Worm (Caenorhabditis elegans) whole organism, young adult: ENCODE measurements around the gene rab-7.

ENCODE experiments used
- B0019.2 ChIP-seq: fragments of 200-800 bp; sonication (Bioruptor generic); conservative IDR thresholded peaks from 2 replicates; pipeline ENCODE4 v1.3.6; 2022; ENCODE audit warnings: missing genetic modification reagents, missing genetic modification characterization, missing compliant biosample characterization
- B0336.3 ChIP-seq: fragments of 200-800 bp; sonication (Bioruptor generic); IDR thresholded peaks from 2 replicates; pipeline ENCODE4 v1.3.6; 2022; ENCODE audit warnings: missing genetic modification characterization, missing compliant biosample characterization
- C06A6.2 ChIP-seq: fragments of 200-800 bp; sonication (Bioruptor generic); conservative IDR thresholded peaks from 2 replicates; pipeline ENCODE4 v1.3.6; 2022; ENCODE audit warnings: missing genetic modification characterization, missing compliant biosample characterization
- F10E7.11 ChIP-seq: sonication (generic microtip); optimal IDR thresholded peaks from 2 replicates; lab custom pipeline; 2017; ENCODE audit warnings: mild to moderate bottlenecking, missing genetic modification characterization, moderate library complexity, missing compliant biosample characterization
- F23B12.7 ChIP-seq: sonication (generic microtip); optimal IDR thresholded peaks from 2 replicates; lab custom pipeline; 2017; ENCODE audit warnings: missing genetic modification characterization, mild to moderate bottlenecking, missing compliant biosample characterization, antibody characterized with exemption, moderate library complexity; ENCODE audit not compliant: insufficient read depth
- F39B2.1 ChIP-seq: fragments of 200-800 bp; sonication (Bioruptor generic); IDR thresholded peaks from 2 replicates; pipeline ENCODE4 v1.3.6; 2022; ENCODE audit warnings: missing genetic modification reagents, missing genetic modification characterization, missing compliant biosample characterization
- F57A8.1 ChIP-seq: fragments of 200-800 bp; sonication (Bioruptor generic); optimal IDR thresholded peaks from 2 replicates; lab custom pipeline; 2018; ENCODE audit warnings: mild to moderate bottlenecking, missing genetic modification characterization, moderate library complexity, missing compliant biosample characterization
- F57C9.4 ChIP-seq: sonication (generic microtip); optimal IDR thresholded peaks from 2 replicates; lab custom pipeline; 2017; ENCODE audit warnings: mild to moderate bottlenecking, missing genetic modification characterization, missing compliant biosample characterization
- K11D2.4 ChIP-seq: fragments of 200-800 bp; sonication (Bioruptor generic); IDR thresholded peaks from 2 replicates; pipeline ENCODE4 v1.3.6; 2022; ENCODE audit warnings: missing genetic modification reagents, missing genetic modification characterization, missing compliant biosample characterization
- T26A5.8 ChIP-seq: sonication (generic microtip); optimal IDR thresholded peaks from 2 replicates; lab custom pipeline; 2016; ENCODE audit warnings: missing genetic modification characterization, missing compliant biosample characterization
- Y53F4B.3 ChIP-seq: fragments of 200-800 bp; sonication (Bioruptor generic); IDR thresholded peaks from 2 replicates; pipeline ENCODE4 v1.3.6; 2022; ENCODE audit warnings: missing genetic modification reagents, missing genetic modification characterization, missing compliant biosample characterization
- Y79H2A.3 ChIP-seq: fragments of 200-800 bp; sonication (Bioruptor generic); conservative IDR thresholded peaks from 2 replicates; pipeline ENCODE4 v1.3.6; 2022; ENCODE audit warnings: missing genetic modification reagents, missing genetic modification characterization, missing compliant biosample characterization
- aptf-2 ChIP-seq: fragments of 200-800 bp; sonication (Bioruptor generic); conservative IDR thresholded peaks from 2 replicates; pipeline ENCODE4 v1.3.6; 2022; ENCODE audit warnings: missing genetic modification reagents, missing genetic modification characterization, missing compliant biosample characterization
- aptf-3 ChIP-seq: fragments of 200-800 bp; sonication (Bioruptor generic); IDR thresholded peaks from 2 replicates; pipeline ENCODE4 v1.3.6; 2022; ENCODE audit warnings: missing genetic modification characterization, missing compliant biosample characterization
- athp-1 ChIP-seq: sonication (generic microtip); optimal IDR thresholded peaks from 2 replicates; lab custom pipeline; 2017; ENCODE audit warnings: mild to moderate bottlenecking, missing genetic modification characterization, missing compliant biosample characterization
- attf-3 ChIP-seq: fragments of 200-800 bp; sonication (Bioruptor generic); conservative IDR thresholded peaks from 2 replicates; pipeline ENCODE4 v1.3.6; 2022; ENCODE audit warnings: missing genetic modification reagents, missing genetic modification characterization, missing compliant biosample characterization
- attf-6 ChIP-seq: fragments of 200-800 bp; sonication (Bioruptor generic); IDR thresholded peaks from 2 replicates; pipeline ENCODE4 v1.3.6; 2022; ENCODE audit warnings: missing genetic modification reagents, missing genetic modification characterization, missing compliant biosample characterization
- bed-2 ChIP-seq: fragments of 200-800 bp; sonication (Bioruptor generic); IDR thresholded peaks from 2 replicates; pipeline ENCODE4 v1.3.6; 2022; ENCODE audit warnings: missing genetic modification reagents, missing genetic modification characterization, missing compliant biosample characterization
- ccch-3 ChIP-seq: fragments of 200-800 bp; sonication (Bioruptor generic); optimal IDR thresholded peaks from 2 replicates; lab custom pipeline; 2018; ENCODE audit warnings: mild to moderate bottlenecking, missing genetic modification characterization, missing compliant biosample characterization
- ceh-100 ChIP-seq: fragments of 200-800 bp; sonication (Bioruptor generic); IDR thresholded peaks from 2 replicates; pipeline ENCODE4 v1.3.6; 2022; ENCODE audit warnings: missing genetic modification reagents, missing genetic modification characterization, missing compliant biosample characterization
- ceh-27 ChIP-seq: fragments of 200-800 bp; sonication (Bioruptor generic); optimal IDR thresholded peaks from 2 replicates; lab custom pipeline; 2018; ENCODE audit warnings: mild to moderate bottlenecking, missing genetic modification characterization, moderate library complexity, missing compliant biosample characterization
- ceh-91 ChIP-seq: fragments of 200-800 bp; sonication (Bioruptor generic); IDR thresholded peaks from 2 replicates; pipeline ENCODE4 v1.3.6; 2022; ENCODE audit warnings: missing genetic modification reagents, missing genetic modification characterization, missing compliant biosample characterization
- dpff-1 ChIP-seq: sonication (generic microtip); optimal IDR thresholded peaks from 2 replicates; lab custom pipeline; 2017; ENCODE audit warnings: mild to moderate bottlenecking, missing genetic modification characterization, missing compliant biosample characterization
- dpl-1 ChIP-seq: fragments of 150-350 bp; optimal IDR thresholded peaks from 2 replicates; lab custom pipeline; 2014; ENCODE audit warnings: missing biosample characterization, missing genetic modification reagents, missing genetic modification characterization
- egl-44 ChIP-seq: fragments of 200-800 bp; sonication (Bioruptor generic); IDR thresholded peaks from 2 replicates; pipeline ENCODE4 v1.3.6; 2022; ENCODE audit warnings: missing genetic modification reagents, missing genetic modification characterization, missing compliant biosample characterization
- egrh-3 ChIP-seq: fragments of 200-800 bp; sonication (Bioruptor generic); IDR thresholded peaks from 2 replicates; pipeline ENCODE4 v1.3.6; 2022; ENCODE audit warnings: missing genetic modification reagents, missing genetic modification characterization, missing compliant biosample characterization
- ets-4 ChIP-seq: fragments of 200-800 bp; sonication (Bioruptor generic); optimal IDR thresholded peaks from 2 replicates; lab custom pipeline; 2018; ENCODE audit warnings: mild to moderate bottlenecking, missing genetic modification characterization, missing compliant biosample characterization
- hlh-12 ChIP-seq: sonication (generic microtip); optimal IDR thresholded peaks from 2 replicates; lab custom pipeline; 2016; ENCODE audit warnings: missing genetic modification characterization, missing compliant biosample characterization
- hlh-26 ChIP-seq: fragments of 200-800 bp; sonication (Bioruptor generic); conservative IDR thresholded peaks from 2 replicates; pipeline ENCODE4 v1.3.6; 2022; ENCODE audit warnings: missing genetic modification reagents, missing genetic modification characterization, missing compliant biosample characterization
- hsf-1 ChIP-seq: fragments of 200-800 bp; sonication (Bioruptor generic); IDR thresholded peaks from 2 replicates; pipeline ENCODE4 v1.3.6; 2022; ENCODE audit warnings: missing genetic modification reagents, missing genetic modification characterization, missing compliant biosample characterization
- let-526 ChIP-seq: fragments of 200-800 bp; sonication (Bioruptor generic); IDR thresholded peaks from 2 replicates; pipeline ENCODE4 v1.3.6; 2022; ENCODE audit warnings: missing genetic modification reagents, missing genetic modification characterization, missing compliant biosample characterization
- let-607 ChIP-seq, 2 experiments: fragments of 200-800 bp in 1 of 2; sonication (Bioruptor generic) in 1 of 2; sonication (generic microtip) in 1 of 2; optimal IDR thresholded peaks; 2 replicates each; lab custom pipeline; 2016 to 2018; ENCODE audit warnings: mild to moderate bottlenecking in 2 of 2, missing compliant biosample characterization in 2 of 2, missing genetic modification characterization in 2 of 2, moderate library complexity in 2 of 2, missing genotype in 1 of 2
- madf-3 ChIP-seq: fragments of 200-800 bp; sonication (Bioruptor generic); IDR thresholded peaks from 2 replicates; pipeline ENCODE4 v1.3.6; 2022; ENCODE audit warnings: missing genetic modification reagents, missing genetic modification characterization, missing compliant biosample characterization
- madf-8 ChIP-seq: fragments of 200-800 bp; sonication (Bioruptor generic); conservative IDR thresholded peaks from 2 replicates; pipeline ENCODE4 v1.3.6; 2022; ENCODE audit warnings: missing genetic modification reagents, missing genetic modification characterization, missing compliant biosample characterization
- mcd-1 ChIP-seq: fragments of 200-800 bp; sonication (Bioruptor generic); IDR thresholded peaks from 2 replicates; pipeline ENCODE4 v1.3.6; 2022; ENCODE audit warnings: missing genetic modification reagents, missing genetic modification characterization, missing compliant biosample characterization
- nfya-1 ChIP-seq: sonication (generic microtip); optimal IDR thresholded peaks from 2 replicates; lab custom pipeline; 2017; ENCODE audit warnings: antibody characterized with exemption, missing compliant biosample characterization, missing genetic modification characterization, borderline replicate concordance; ENCODE audit not compliant: insufficient read depth
- nhr-80 ChIP-seq: sonication (generic microtip); optimal IDR thresholded peaks from 2 replicates; lab custom pipeline; 2016; ENCODE audit warnings: missing genetic modification characterization, missing compliant biosample characterization
- pbrm-1 ChIP-seq: fragments of 200-800 bp; sonication (Bioruptor generic); IDR thresholded peaks from 2 replicates; pipeline ENCODE4 v1.3.6; 2022; ENCODE audit warnings: missing genetic modification reagents, missing genetic modification characterization, missing compliant biosample characterization
- pha-4 ChIP-seq: fragments of 150-350 bp; sonication (generic microtip); optimal IDR thresholded peaks from 2 replicates; lab custom pipeline; 2014; ENCODE audit warnings: missing biosample characterization, missing genetic modification reagents, missing genetic modification characterization
- rcor-1 ChIP-seq: fragments of 200-800 bp; sonication (Bioruptor generic); IDR thresholded peaks from 2 replicates; pipeline ENCODE4 v1.3.6; 2022; ENCODE audit warnings: missing genetic modification reagents, missing genetic modification characterization, missing compliant biosample characterization
- repo-1 ChIP-seq: sonication (generic microtip); optimal IDR thresholded peaks from 2 replicates; lab custom pipeline; 2017; ENCODE audit warnings: mild to moderate bottlenecking, missing genetic modification characterization, missing compliant biosample characterization
- snpc-1.1 ChIP-seq: sonication (generic microtip); optimal IDR thresholded peaks from 2 replicates; lab custom pipeline; 2017; ENCODE audit warnings: missing genetic modification characterization, mild to moderate bottlenecking, missing compliant biosample characterization, antibody characterized with exemption, moderate library complexity, missing genotype, missing genetic modification reagents; ENCODE audit not compliant: insufficient read depth
- tbp1 ChIP-seq: fragments of 200-800 bp; sonication (Bioruptor generic); optimal IDR thresholded peaks from 2 replicates; lab custom pipeline; 2018; ENCODE audit warnings: mild to moderate bottlenecking, missing genetic modification characterization, missing compliant biosample characterization
- tbx-9 ChIP-seq: sonication (generic microtip); optimal IDR thresholded peaks from 2 replicates; lab custom pipeline; 2016; ENCODE audit warnings: borderline replicate concordance, missing genetic modification characterization, inconsistent platforms, missing compliant biosample characterization
- unc-130 ChIP-seq: sonication (generic microtip); optimal IDR thresholded peaks from 2 replicates; lab custom pipeline; 2016; ENCODE audit warnings: missing genetic modification reagents, missing genetic modification characterization, missing compliant biosample characterization
- unc-62 ChIP-seq: fragments of 150-350 bp; optimal IDR thresholded peaks from 2 replicates; lab custom pipeline; 2014; ENCODE audit warnings: missing biosample characterization, missing genetic modification reagents, missing genetic modification characterization
- ztf-22 ChIP-seq: fragments of 200-800 bp; sonication (Bioruptor generic); optimal IDR thresholded peaks from 2 replicates; lab custom pipeline; 2018; ENCODE audit warnings: mild to moderate bottlenecking, missing genetic modification characterization, moderate library complexity, missing compliant biosample characterization
- ztf-26 ChIP-seq: sonication (generic microtip); optimal IDR thresholded peaks from 2 replicates; lab custom pipeline; 2017; ENCODE audit warnings: missing genetic modification characterization, missing compliant biosample characterization
- ztf-6 ChIP-seq: fragments of 200-800 bp; sonication (Bioruptor generic); IDR thresholded peaks from 2 replicates; pipeline ENCODE4 v1.3.6; 2022; ENCODE audit warnings: missing genetic modification reagents, missing genetic modification characterization, missing compliant biosample characterization

The rab-7 gene

DNA sequence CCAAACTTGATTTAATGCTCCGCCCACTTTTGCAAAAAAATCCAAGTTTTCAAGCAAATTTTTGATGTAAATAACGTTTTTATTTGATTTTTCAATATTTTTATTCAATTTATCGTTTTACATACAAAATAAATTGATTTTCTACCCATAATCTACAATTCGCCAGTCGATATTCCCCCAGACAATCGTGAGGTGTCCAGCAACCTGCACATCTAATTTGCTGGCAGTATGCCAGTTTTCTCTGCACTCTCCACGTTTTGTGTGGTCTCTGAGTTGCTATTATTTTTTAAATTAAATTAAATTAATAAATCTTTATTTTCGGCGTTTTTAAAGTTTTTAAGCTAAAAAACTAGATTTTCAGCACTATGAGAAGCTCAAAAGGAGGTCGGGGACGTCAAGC lies 13.4 kb upstream of the rab-7 start (continued):
- TF ChIP-seq snpc-1.1 (tag; lab: Kevin White, UChicago) = peak; percentile 16
- peak; percentile 92 for TF ChIP-seq B0019.2
- TF ChIP-seq mcd-1 (GFP tag; lab: Robert Waterston, UW) = peak; percentile 88
- TF ChIP-seq ztf-26 = peak; percentile 76
- peak; percentile 99 for TF ChIP-seq madf-3 (GFP tag; lab: Robert Waterston, UW)
- TF ChIP-seq K11D2.4 (GFP tag; lab: Robert Waterston, UW) = no peak
- TF ChIP-seq pbrm-1 = peak; percentile 85; the same call in 1 of the 2 replicates
- TF ChIP-seq pha-4 = peak; percentile 74
- peak; percentile 59 for TF ChIP-seq egrh-3 (GFP tag; lab: Robert Waterston, UW)
- TF ChIP-seq madf-8 (GFP tag; lab: Robert Waterston, UW) = peak; percentile 80
- TF ChIP-seq F10E7.11 (tag; lab: Kevin White, UChicago) = no peak
- peak; percentile 68 for TF ChIP-seq B0336.3
- no peak for TF ChIP-seq Y79H2A.3
- TF ChIP-seq unc-130 (GFP tag; lab: Kevin White, UChicago) = peak; percentile 44
- TF ChIP-seq attf-6 (GFP tag; lab: Robert Waterston, UW) = no peak
- no peak for TF ChIP-seq C06A6.2 (GFP tag; lab: Robert Waterston, UW)
- TF ChIP-seq ceh-27 (GFP tag; lab: Kevin White, UChicago) = no peak
- TF ChIP-seq let-526 (GFP tag; lab: Robert Waterston, UW) = no peak
- no peak for TF ChIP-seq F23B12.7 (tag; lab: Kevin White, UChicago)
- no peak for TF ChIP-seq T26A5.8 (tag; lab: Kevin White, UChicago)
- TF ChIP-seq hlh-26 = no peak
- TF ChIP-seq aptf-2 (GFP tag; lab: Robert Waterston, UW) = no peak
- TF ChIP-seq athp-1 (tag; lab: Kevin White, UChicago) = peak; percentile 89
- peak; percentile 13 for TF ChIP-seq repo-1 (tag; lab: Kevin White, UChicago)
- no peak for TF ChIP-seq F39B2.1 (GFP tag; lab: Robert Waterston, UW)
- TF ChIP-seq ccch-3 (GFP tag; lab: Kevin White, UChicago) = peak; percentile 65
- TF ChIP-seq Y53F4B.3 = peak; percentile 70; the same call in 1 of the 2 replicates
- peak; percentile 76 for TF ChIP-seq tbp1 (GFP tag; lab: Kevin White, UChicago)
- TF ChIP-seq tbx-9 (tag; lab: Kevin White, UChicago) = no peak
- TF ChIP-seq ztf-22 (GFP tag; lab: Kevin White, UChicago) = no peak
- TF ChIP-seq hlh-12 (tag; lab: Kevin White, UChicago) = no peak
- TF ChIP-seq ceh-91 = peak; percentile 92
- no peak for TF ChIP-seq F57A8.1 (GFP tag; lab: Kevin White, UChicago)
- TF ChIP-seq unc-62 (GFP tag; lab: Kevin White, UChicago) = no peak
- TF ChIP-seq attf-3 = no peak
- peak; percentile 83 for TF ChIP-seq hsf-1 (GFP tag; lab: Robert Waterston, UW)
- peak; percentile 25 to 80 for TF ChIP-seq let-607 (tag; optimal IDR thresholded peaks at IDR 0.05; lab: Kevin White, UChicago)
- TF ChIP-seq F57C9.4 (tag; lab: Kevin White, UChicago) = no peak
- no peak for TF ChIP-seq bed-2 (GFP tag; lab: Robert Waterston, UW)
- TF ChIP-seq rcor-1 (GFP tag; lab: Robert Waterston, UW) = no peak
- TF ChIP-seq dpff-1 = no peak
- no peak for TF ChIP-seq ets-4
- no peak for TF ChIP-seq nfya-1 (tag; lab: Kevin White, UChicago)
- TF ChIP-seq aptf-3 (GFP tag; lab: Robert Waterston, UW) = no peak
- TF ChIP-seq dpl-1 (GFP tag; lab: Kevin White, UChicago) = peak; percentile 27
- no peak for TF ChIP-seq egl-44
- no peak; the same call in 1 of the 2 replicates for TF ChIP-seq ztf-6
- peak; percentile 28 for TF ChIP-seq nhr-80 (tag; lab: Kevin White, UChicago)
- TF ChIP-seq ceh-100 = peak; percentile 99
